Worm (Caenorhabditis elegans) whole organism, L1 larva: ENCODE results near the gene C45B2.3.

ENCODE experiments used
- C04F5.9 ChIP-seq: sonication (generic microtip); optimal IDR thresholded peaks from 2 replicates; lab custom pipeline; 2016; ENCODE audit warnings: missing genetic modification characterization, missing compliant biosample characterization
- C34B4.2 ChIP-seq: sonication (generic microtip); optimal IDR thresholded peaks from 2 replicates; lab custom pipeline; 2017; ENCODE audit warnings: mild to moderate bottlenecking, missing genetic modification characterization, missing compliant biosample characterization
- F16B12.6 ChIP-seq: fragments of 150-350 bp; optimal IDR thresholded peaks from 2 replicates; lab custom pipeline; 2014; ENCODE audit warnings: missing biosample characterization, missing genetic modification characterization
- aha-1 ChIP-seq: fragments of 150-350 bp; optimal IDR thresholded peaks from 2 replicates; lab custom pipeline; 2014; ENCODE audit warnings: missing biosample characterization, missing genetic modification characterization
- alr-1 ChIP-seq: fragments of 200-800 bp; sonication (Bioruptor generic); optimal IDR thresholded peaks from 2 replicates; lab custom pipeline; 2018; ENCODE audit warnings: borderline replicate concordance, mild to moderate bottlenecking, missing genetic modification characterization, missing compliant biosample characterization
- aly-2 ChIP-seq: fragments of 150-350 bp; optimal IDR thresholded peaks from 2 replicates; lab custom pipeline; 2014; ENCODE audit warnings: missing biosample characterization, missing genetic modification characterization
- ama-1 ChIP-seq: fragments of 150-350 bp; optimal IDR thresholded peaks from 2 replicates; lab custom pipeline; 2014
- blmp-1 ChIP-seq: fragments of 150-350 bp; optimal IDR thresholded peaks from 2 replicates; lab custom pipeline; 2014; ENCODE audit warnings: missing biosample characterization, missing genetic modification characterization
- ceh-8 ChIP-seq: fragments of 200-800 bp; sonication (Bioruptor generic); optimal IDR thresholded peaks from 2 replicates; lab custom pipeline; 2018; ENCODE audit warnings: mild to moderate bottlenecking, missing genetic modification characterization, moderate library complexity, missing compliant biosample characterization
- ceh-82 ChIP-seq, 3 experiments: fragments of 150-350 bp in 1 of 3; sonication (generic microtip) in 2 of 3; optimal IDR thresholded peaks; 2 replicates each; lab custom pipeline; 2014 to 2017; ENCODE audit warnings: missing biosample characterization in 3 of 3, missing genetic modification characterization in 3 of 3
- ceh-88 ChIP-seq: fragments of 200-800 bp; sonication (Bioruptor generic); IDR thresholded peaks from 2 replicates; pipeline ENCODE4 v1.3.6; 2022; ENCODE audit warnings: missing genetic modification characterization, missing compliant biosample characterization
- dpl-1 ChIP-seq, 3 experiments: fragments of 150-350 bp in 2 of 3; sonication (generic microtip) in 1 of 3; optimal IDR thresholded peaks; 2 replicates each; lab custom pipeline; 2014 to 2017; ENCODE audit warnings: missing biosample characterization in 3 of 3, missing genetic modification characterization in 3 of 3, missing genetic modification reagents in 3 of 3
- dsc-1 ChIP-seq: sonication (generic microtip); optimal IDR thresholded peaks from 2 replicates; lab custom pipeline; 2016; ENCODE audit warnings: mild to moderate bottlenecking, missing genetic modification characterization, missing compliant biosample characterization
- efl-1 ChIP-seq, 4 experiments: fragments of 150-350 bp; optimal IDR thresholded peaks in 3 of 4; peaks in 1 of 4; 1 replicate in 1 of 4; 2 replicates in 3 of 4; lab custom pipeline; 2014; ENCODE audit warnings: missing biosample characterization in 2 of 4, missing genetic modification characterization in 2 of 4, missing genetic modification reagents in 2 of 4
- efl-3 ChIP-seq: fragments of 200-800 bp; sonication (Bioruptor generic); optimal IDR thresholded peaks from 2 replicates; lab custom pipeline; 2018; ENCODE audit warnings: mild to moderate bottlenecking, missing genetic modification characterization, missing compliant biosample characterization
- egl-13 ChIP-seq: sonication (generic microtip); optimal IDR thresholded peaks from 2 replicates; lab custom pipeline; 2016; ENCODE audit warnings: missing genotype, missing genetic modification reagents, missing genetic modification characterization, missing compliant biosample characterization
- egl-27 ChIP-seq, 2 experiments: fragments of 150-350 bp in 1 of 2; sonication (generic microtip); optimal IDR thresholded peaks; 3 replicates each; lab custom pipeline; 2017 to 2018; ENCODE audit warnings: missing biosample characterization in 2 of 2, missing genetic modification characterization in 2 of 2, missing genetic modification reagents in 2 of 2
- ets-5 ChIP-seq: fragments of 200-800 bp; sonication (Bioruptor generic); IDR thresholded peaks from 2 replicates; pipeline ENCODE4 v1.3.6; 2022; ENCODE audit warnings: missing genetic modification characterization, missing compliant biosample characterization
- fkh-10 ChIP-seq: sonication (generic microtip); optimal IDR thresholded peaks from 2 replicates; lab custom pipeline; 2017; ENCODE audit warnings: missing biosample characterization, missing genetic modification reagents, missing genetic modification characterization
- fkh-4 ChIP-seq: sonication (generic microtip); optimal IDR thresholded peaks from 2 replicates; lab custom pipeline; 2016; ENCODE audit warnings: missing compliant biosample characterization, missing genetic modification characterization, borderline replicate concordance
- fkh-8 ChIP-seq: sonication (generic microtip); optimal IDR thresholded peaks from 2 replicates; lab custom pipeline; 2016; ENCODE audit warnings: mild to moderate bottlenecking, missing genetic modification characterization, missing compliant biosample characterization
- grh-1 ChIP-seq: fragments of 200-800 bp; sonication (Bioruptor generic); IDR thresholded peaks from 2 replicates; pipeline ENCODE4 v1.3.6; 2022; ENCODE audit warnings: missing genetic modification reagents, missing genetic modification characterization, missing compliant biosample characterization
- hlh-17 ChIP-seq: fragments of 200-800 bp; sonication (Bioruptor generic); optimal IDR thresholded peaks from 2 replicates; lab custom pipeline; 2018; ENCODE audit warnings: missing genetic modification characterization, mild to moderate bottlenecking, missing compliant biosample characterization, moderate library complexity, borderline replicate concordance
- hlh-4 ChIP-seq: sonication (generic microtip); optimal IDR thresholded peaks from 2 replicates; lab custom pipeline; 2016; ENCODE audit warnings: mild to moderate bottlenecking, missing genetic modification characterization, missing compliant biosample characterization
- hpl-2 ChIP-seq: fragments of 150-350 bp; optimal IDR thresholded peaks from 2 replicates; lab custom pipeline; 2014; ENCODE audit warnings: missing biosample characterization, missing genetic modification reagents, missing genetic modification characterization
- irx-1 ChIP-seq: sonication (generic microtip); optimal IDR thresholded peaks from 2 replicates; lab custom pipeline; 2016; ENCODE audit warnings: missing genetic modification characterization, missing compliant biosample characterization
- isw-1 ChIP-seq: fragments of 200-800 bp; sonication (Bioruptor generic); IDR thresholded peaks from 2 replicates; pipeline ENCODE4 v1.3.6; 2022; ENCODE audit warnings: missing genetic modification characterization, missing compliant biosample characterization
- lin-14 ChIP-seq: fragments of 200-800 bp; sonication (Bioruptor generic); optimal IDR thresholded peaks from 2 replicates; lab custom pipeline; 2018; ENCODE audit warnings: mild to moderate bottlenecking, missing genetic modification characterization, moderate library complexity, missing compliant biosample characterization
- lin-15B ChIP-seq: fragments of 150-350 bp; sonication (generic microtip); optimal IDR thresholded peaks from 3 replicates; lab custom pipeline; 2014; ENCODE audit warnings: missing biosample characterization, missing genetic modification characterization
- lin-35 ChIP-seq, 2 experiments: fragments of 150-350 bp; optimal IDR thresholded peaks; 2 replicates each; lab custom pipeline; 2014; ENCODE audit warnings: missing biosample characterization in 2 of 2, missing genetic modification characterization in 2 of 2, missing genetic modification reagents in 2 of 2
- mab-9 ChIP-seq: fragments of 200-800 bp; sonication (Bioruptor generic); IDR thresholded peaks from 2 replicates; pipeline ENCODE4 v1.3.6; 2022; ENCODE audit warnings: missing genetic modification reagents, missing genetic modification characterization, missing compliant biosample characterization
- mdl-1 ChIP-seq, 2 experiments: fragments of 150-350 bp; optimal IDR thresholded peaks; 2 replicates each; lab custom pipeline; 2014 to 2017; ENCODE audit warnings: missing biosample characterization in 2 of 2, missing genetic modification characterization in 2 of 2, inconsistent platforms in 1 of 2
- nhr-11 ChIP-seq: fragments of 150-350 bp; optimal IDR thresholded peaks from 2 replicates; lab custom pipeline; 2014; ENCODE audit warnings: missing biosample characterization, missing genetic modification characterization
- nhr-12 ChIP-seq: sonication (generic microtip); optimal IDR thresholded peaks from 2 replicates; lab custom pipeline; 2017; ENCODE audit warnings: missing biosample characterization, missing genetic modification characterization
- nhr-19 ChIP-seq: fragments of 200-800 bp; sonication (Bioruptor generic); conservative IDR thresholded peaks from 2 replicates; pipeline ENCODE4 v1.3.6; 2022; ENCODE audit warnings: missing genetic modification characterization, missing compliant biosample characterization
- nhr-20 ChIP-seq: sonication (generic microtip); optimal IDR thresholded peaks from 2 replicates; lab custom pipeline; 2016; ENCODE audit warnings: mild to moderate bottlenecking, missing genetic modification characterization, missing compliant biosample characterization
- nhr-237 ChIP-seq: fragments of 150-350 bp; optimal IDR thresholded peaks from 2 replicates; lab custom pipeline; 2014; ENCODE audit warnings: missing biosample characterization, missing genetic modification characterization
- nhr-28 ChIP-seq: fragments of 150-350 bp; optimal IDR thresholded peaks from 2 replicates; lab custom pipeline; 2014; ENCODE audit warnings: missing biosample characterization, missing genetic modification characterization
- nhr-47 ChIP-seq: sonication (generic microtip); optimal IDR thresholded peaks from 2 replicates; lab custom pipeline; 2016; ENCODE audit warnings: mild to moderate bottlenecking, missing genetic modification characterization, moderate library complexity, missing compliant biosample characterization
- nhr-71 ChIP-seq: sonication (generic microtip); optimal IDR thresholded peaks from 2 replicates; lab custom pipeline; 2016; ENCODE audit warnings: mild to moderate bottlenecking, missing genetic modification characterization, moderate library complexity, missing compliant biosample characterization
- nhr-76 ChIP-seq: sonication (generic microtip); optimal IDR thresholded peaks from 2 replicates; lab custom pipeline; 2017; ENCODE audit warnings: missing biosample characterization, missing genetic modification characterization
- nhr-77 ChIP-seq: fragments of 150-350 bp; optimal IDR thresholded peaks from 2 replicates; lab custom pipeline; 2014; ENCODE audit warnings: missing biosample characterization, missing genetic modification characterization
- nhr-85 ChIP-seq: sonication (generic microtip); peaks from one replicate; lab custom pipeline; 2016; ENCODE audit warnings: missing genetic modification characterization, inconsistent platforms, missing compliant biosample characterization
- pqm-1 ChIP-seq: sonication (generic microtip); optimal IDR thresholded peaks from 3 replicates; lab custom pipeline; 2017; ENCODE audit warnings: missing biosample characterization, missing genetic modification characterization
- skn-1 ChIP-seq: fragments of 150-350 bp; optimal IDR thresholded peaks from 2 replicates; lab custom pipeline; 2014; ENCODE audit warnings: missing biosample characterization, missing genetic modification characterization
- snpc-4 ChIP-seq: fragments of 150-350 bp; optimal IDR thresholded peaks from 2 replicates; lab custom pipeline; 2014; ENCODE audit warnings: missing biosample characterization, missing genetic modification characterization
- sox-4 ChIP-seq: sonication (generic microtip); optimal IDR thresholded peaks from 2 replicates; lab custom pipeline; 2016; ENCODE audit warnings: missing genetic modification characterization, missing compliant biosample characterization
- tbx-2 ChIP-seq: sonication (generic microtip); optimal IDR thresholded peaks from 2 replicates; lab custom pipeline; 2016; ENCODE audit warnings: missing genetic modification characterization, missing compliant biosample characterization
- tlp-1 ChIP-seq: fragments of 150-350 bp; optimal IDR thresholded peaks from 2 replicates; lab custom pipeline; 2014; ENCODE audit warnings: missing biosample characterization, missing genetic modification characterization
- unc-130 ChIP-seq: fragments of 150-350 bp; optimal IDR thresholded peaks from 2 replicates; lab custom pipeline; 2017; ENCODE audit warnings: missing biosample characterization, missing genetic modification characterization, inconsistent platforms
- unc-62 ChIP-seq: fragments of 150-350 bp; optimal IDR thresholded peaks from 2 replicates; lab custom pipeline; 2014; ENCODE audit warnings: missing biosample characterization, missing genetic modification reagents, missing genetic modification characterization
- unc-86 ChIP-seq: sonication (generic microtip); optimal IDR thresholded peaks from 2 replicates; lab custom pipeline; 2016; ENCODE audit warnings: missing genetic modification characterization, missing compliant biosample characterization
- unc-98 ChIP-seq: fragments of 200-800 bp; sonication (Bioruptor generic); IDR thresholded peaks from 2 replicates; pipeline ENCODE4 v1.3.6; 2022; ENCODE audit warnings: missing genetic modification characterization, missing compliant biosample characterization
- xbp-1 ChIP-seq: sonication (generic microtip); optimal IDR thresholded peaks from 2 replicates; lab custom pipeline; 2016; ENCODE audit warnings: missing genetic modification characterization, missing compliant biosample characterization

Gene C45B2.3

ce11 chrX:6128225-6128686 is 45.5 kb downstream of the C45B2.3 start, which contains the start of gene C15H9.9:
Gene C15H9.9 (minus strand): TSS chrX:6128275.
- TF ChIP-seq F16B12.6 (tag; lab: Kevin White, UChicago) (no peak), ceh-88 (no peak), ets-5 (no peak), hlh-17 (GFP tag; lab: Kevin White, UChicago) (no peak), tbx-2 (tag; lab: Kevin White, UChicago) (peak; percentile 47), lin-35 (GFP tag; optimal IDR thresholded peaks at IDR 0.05; lab: Kevin White, UChicago) (no peak), nhr-77 (tag; lab: Kevin White, UChicago) (no peak), aha-1 (no peak), lin-15B (no peak), efl-3 (no peak), nhr-20 (tag; lab: Kevin White, UChicago) (peak; percentile 10), efl-1 (optimal IDR thresholded peaks at IDR 0.05; lab: Kevin White, UChicago) (no peak), efl-1 (GFP tag; optimal IDR thresholded peaks at IDR 0.05 in 1 of 2; lab: Kevin White, UChicago) (no peak), ceh-82 (tag; optimal IDR thresholded peaks at IDR 0.05; lab: Kevin White, UChicago) (peak in 2 of 3 experiments; percentile 25 to 26), irx-1 (no peak), sox-4 (tag; lab: Kevin White, UChicago) (no peak), unc-86 (tag; lab: Kevin White, UChicago) (no peak), nhr-76 (tag; lab: Kevin White, UChicago) (no peak), ceh-8 (GFP tag; lab: Kevin White, UChicago) (no peak), alr-1 (no peak), nhr-12 (tag; lab: Kevin White, UChicago) (no peak), nhr-71 (tag; lab: Kevin White, UChicago) (peak; percentile 39), mab-9 (GFP tag; lab: Robert Waterston, UW) (no peak), mdl-1 (tag; optimal IDR thresholded peaks at IDR 0.05; lab: Kevin White, UChicago) (no peak), egl-13 (tag; lab: Kevin White, UChicago) (no peak), egl-27 (tag; optimal IDR thresholded peaks at IDR 0.05; lab: Kevin White, UChicago) (no peak), dpl-1 (GFP tag; optimal IDR thresholded peaks at IDR 0.05; lab: Kevin White, UChicago) (no peak), fkh-8 (tag; lab: Kevin White, UChicago) (peak; percentile 12), blmp-1 (no peak), pqm-1 (no peak), fkh-10 (GFP tag; lab: Kevin White, UChicago) (peak; percentile 32), C04F5.9 (tag; lab: Kevin White, UChicago) (no peak), tlp-1 (tag; lab: Kevin White, UChicago) (no peak), nhr-85 (tag; lab: Kevin White, UChicago) (no peak), unc-130 (tag; lab: Kevin White, UChicago) (no peak), nhr-11 (tag; lab: Kevin White, UChicago) (no peak), ama-1 (lab: Kevin White, UChicago) (no peak), nhr-19 (GFP tag; lab: Robert Waterston, UW) (no peak), unc-98 (GFP tag; lab: Robert Waterston, UW) (no peak), skn-1 (no peak), unc-62 (GFP tag; lab: Kevin White, UChicago) (no peak), nhr-47 (peak; percentile 15), hpl-2 (GFP tag; lab: Kevin White, UChicago) (no peak), lin-14 (peak; percentile 76), hlh-4 (tag; lab: Kevin White, UChicago) (no peak), aly-2 (tag; lab: Kevin White, UChicago) (no peak), nhr-28 (tag; lab: Kevin White, UChicago) (no peak), xbp-1 (tag; lab: Kevin White, UChicago) (peak; percentile 5), fkh-4 (tag; lab: Kevin White, UChicago) (no peak), isw-1 (GFP tag; lab: Robert Waterston, UW) (no peak), dsc-1 (peak; percentile 57), C34B4.2 (tag; lab: Kevin White, UChicago) (no peak), snpc-4 (tag; lab: Kevin White, UChicago) (no peak), nhr-237 (no peak), grh-1 (GFP tag; lab: Robert Waterston, UW) (no peak)
